Worm (Caenorhabditis elegans): ENCODE results near the gene aass-1.
A peak's percentile ranks its signal among the peaks of the same experiment; 100 is the strongest.

aass-1 gene

ce11 chrIV:247494-247893 lies 2.6 kb downstream of the aass-1 start (continued):
- TF ChIP-seq lin-35 (GFP tag; optimal IDR thresholded peaks at IDR 0.05): peak in 1 of 2 experiments; percentile 76
- TF ChIP-seq lsy-2 (tag; optimal IDR thresholded peaks at IDR 0.05): peak; percentile 13 to 62
- TF ChIP-seq vab-15 (tag; optimal IDR thresholded peaks at IDR 0.05): peak; percentile 64
- no peak for TF ChIP-seq Y116A8C.19 (tag; optimal IDR thresholded peaks at IDR 0.05; ENCODE audit: borderline replicate concordance)
- TF ChIP-seq nhr-71 (tag; optimal IDR thresholded peaks at IDR 0.05): peak; percentile 78
- no peak for TF ChIP-seq elt-2 (tag; optimal IDR thresholded peaks at IDR 0.05)
- TF ChIP-seq lin-39 (tag; optimal IDR thresholded peaks at IDR 0.05): no peak
- no peak for TF ChIP-seq ama-1 (optimal IDR thresholded peaks at IDR 0.05)
- peak in 1 of 2 experiments; percentile 93 for TF ChIP-seq mdl-1 (tag; optimal IDR thresholded peaks at IDR 0.05)
- peak; percentile 67 for TF ChIP-seq nhr-90 (tag; optimal IDR thresholded peaks at IDR 0.05; ENCODE audit: poor library complexity)
- TF ChIP-seq grh-1 (GFP tag; IDR thresholded peaks at IDR 0.05): peak; percentile 43; the same call in 1 of the 2 replicates
- no peak for TF ChIP-seq pag-3 (tag; optimal IDR thresholded peaks at IDR 0.05; ENCODE audit: borderline replicate concordance, insufficient read depth)
- no peak for TF ChIP-seq efl-3 (GFP tag; optimal IDR thresholded peaks at IDR 0.05)
- no peak for TF ChIP-seq C34B4.2 (tag; optimal IDR thresholded peaks at IDR 0.05)

ce11 chrIV:252454-252853 lies 7.5 kb downstream of the aass-1 start, which contains the start of gene grl-19:
Gene grl-19 (minus strand): TSS chrIV:252554.
- TF ChIP-seq C04F5.9 (tag; optimal IDR thresholded peaks at IDR 0.05) (no peak), skn-1 (tag; optimal IDR thresholded peaks at IDR 0.05) (no peak), dsc-1 (tag; optimal IDR thresholded peaks at IDR 0.05) (no peak), hpl-2 (GFP tag; optimal IDR thresholded peaks at IDR 0.05) (no peak), nhr-237 (tag; optimal IDR thresholded peaks at IDR 0.05) (no peak), dpl-1 (GFP tag; optimal IDR thresholded peaks at IDR 0.05) (no peak)

DNA sequence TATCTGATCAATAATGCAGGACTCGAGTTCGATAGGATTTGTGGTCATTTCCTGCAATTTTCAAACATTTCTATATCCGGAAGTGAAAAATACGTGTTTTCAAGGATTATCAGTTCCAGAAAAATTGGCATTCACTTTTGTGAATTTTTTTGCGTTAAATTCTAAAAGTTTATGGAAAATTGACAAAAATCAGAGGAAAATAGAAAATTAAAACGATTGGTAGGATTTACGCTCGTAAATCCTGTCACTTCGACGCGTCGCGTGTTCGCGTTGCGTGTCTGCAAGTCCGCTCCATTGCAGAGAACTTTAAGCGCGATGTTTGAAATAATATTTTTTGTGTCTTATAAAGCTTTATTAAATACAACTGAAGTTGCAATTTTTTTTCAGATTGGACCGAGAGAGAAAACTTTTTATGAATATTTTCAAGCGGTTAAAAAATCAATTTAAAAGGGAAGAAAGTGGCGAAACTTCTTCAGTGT lies 10.5 kb downstream of the aass-1 start, which contains the start of gene rcat-1:
TSS of gene rcat-1 (minus strand) at position 51 of the 479 bp plus-strand sequence.
- TF ChIP-seq sptf-1 (tag; optimal IDR thresholded peaks at IDR 0.05): no peak
- TF ChIP-seq mdl-1 (tag; optimal IDR thresholded peaks at IDR 0.05): peak in 1 of 2 experiments; percentile 74
- TF ChIP-seq grh-1 (GFP tag; IDR thresholded peaks at IDR 0.05): no peak
- peak; percentile 91 for TF ChIP-seq lin-13 (GFP tag; optimal IDR thresholded peaks at IDR 0.05)
- TF ChIP-seq C16A3.4 (tag; optimal IDR thresholded peaks at IDR 0.05): peak; percentile 97
- TF ChIP-seq snu-23 (GFP tag; optimal IDR thresholded peaks at IDR 0.05): peak; percentile 88
- TF ChIP-seq F16B12.6 (tag; optimal IDR thresholded peaks at IDR 0.05): peak; percentile 73
- peak; percentile 35 for TF ChIP-seq ceh-90 (tag; optimal IDR thresholded peaks at IDR 0.05)
- peak in 1 of 2 experiments; percentile 43 for TF ChIP-seq egl-27 (tag; optimal IDR thresholded peaks at IDR 0.05)
- TF ChIP-seq ces-1 (GFP tag; optimal IDR thresholded peaks at IDR 0.05): no peak
- TF ChIP-seq tbx-2 (tag; optimal IDR thresholded peaks at IDR 0.05): peak; percentile 80
- peak; percentile 72 for TF ChIP-seq nhr-19 (GFP tag; conservative IDR thresholded peaks at IDR 0.05)
- peak; percentile 80 for TF ChIP-seq isw-1 (GFP tag; IDR thresholded peaks at IDR 0.05)
- TF ChIP-seq fkh-8 (tag; optimal IDR thresholded peaks at IDR 0.05): peak; percentile 76
- peak; percentile 32 for TF ChIP-seq fkh-10 (GFP tag; optimal IDR thresholded peaks at IDR 0.05)
- peak; percentile 47 for TF ChIP-seq irx-1 (tag; optimal IDR thresholded peaks at IDR 0.05)
- no peak for TF ChIP-seq hpl-2 (GFP tag; optimal IDR thresholded peaks at IDR 0.05)
- no peak for TF ChIP-seq nhr-84 (tag; optimal IDR thresholded peaks at IDR 0.05)
- peak; percentile 85 to 96 for TF ChIP-seq lsy-2 (tag; optimal IDR thresholded peaks at IDR 0.05)
- peak; percentile 89 for TF ChIP-seq skn-1 (tag; optimal IDR thresholded peaks at IDR 0.05)
- peak; percentile 96 for TF ChIP-seq lin-15B (tag; optimal IDR thresholded peaks at IDR 0.05)
- TF ChIP-seq lir-3 (tag; optimal IDR thresholded peaks at IDR 0.05; ENCODE audit: poor library complexity): peak; percentile 43
- TF ChIP-seq swsn-7 (tag; optimal IDR thresholded peaks at IDR 0.05): peak; percentile 62
- TF ChIP-seq nhr-76 (tag; optimal IDR thresholded peaks at IDR 0.05): no peak
- no peak for TF ChIP-seq ztf-11 (tag; optimal IDR thresholded peaks at IDR 0.05)
- peak; percentile 84 for TF ChIP-seq rnt-1 (tag; optimal IDR thresholded peaks at IDR 0.05)
- no peak for TF ChIP-seq mef-2 (tag; optimal IDR thresholded peaks at IDR 0.05)
- TF ChIP-seq nhr-20 (tag; optimal IDR thresholded peaks at IDR 0.05): peak; percentile 63
- peak; percentile 49 for TF ChIP-seq zag-1 (tag; optimal IDR thresholded peaks at IDR 0.05)
- no peak for TF ChIP-seq ceh-63 (GFP tag; optimal IDR thresholded peaks at IDR 0.05)
- TF ChIP-seq zip-4 (GFP tag; optimal IDR thresholded peaks at IDR 0.05): no peak
- peak; percentile 92 to 97 for TF ChIP-seq efl-1 (optimal IDR thresholded peaks at IDR 0.05)
- peak; percentile 96 to 99 for TF ChIP-seq efl-1 (GFP tag; optimal IDR thresholded peaks at IDR 0.05 in 1 of 2)
- peak; percentile 14 for TF ChIP-seq lin-39 (tag; optimal IDR thresholded peaks at IDR 0.05)
- TF ChIP-seq dpl-1 (GFP tag; optimal IDR thresholded peaks at IDR 0.05): peak; percentile 94 to 97 (median 95)
- TF ChIP-seq pqm-1 (tag; optimal IDR thresholded peaks at IDR 0.05): no peak

Measured in whole organism, L1 larva.